Fruit fly (Drosophila melanogaster) whole organism, embryonic: Measurements from ENCODE around the gene CG32459.

Experiments
- Atf3 ChIP-seq: fragments of 200-800 bp; sonication (Bioruptor generic); optimal IDR thresholded peaks from 3 replicates; lab custom pipeline; 2016; ENCODE audit warnings: missing biosample characterization, missing genetic modification characterization
- CG10209 ChIP-seq: fragments of 200-800 bp; sonication (Bioruptor generic); optimal IDR thresholded peaks from 3 replicates; lab custom pipeline; 2017; ENCODE audit warnings: missing biosample characterization, mild to moderate bottlenecking, missing genetic modification characterization, missing genetic modification reagents
- CG1024 ChIP-seq: fragments of 200-800 bp; sonication (Bioruptor generic); IDR thresholded peaks from 2 replicates; pipeline ENCODE4 v1.3.6; 2022; ENCODE audit warnings: missing biosample characterization, missing genetic modification characterization
- CG11247 ChIP-seq: fragments of 200-800 bp; sonication (Bioruptor generic); IDR thresholded peaks from 2 replicates; pipeline ENCODE4 v1.3.6; 2022; ENCODE audit warnings: missing biosample characterization, missing genetic modification characterization
- CG13123 ChIP-seq: fragments of 200-800 bp; sonication (Bioruptor generic); optimal IDR thresholded peaks from 2 replicates; lab custom pipeline; 2016; ENCODE audit warnings: missing biosample characterization, missing genetic modification characterization
- CG13287 ChIP-seq: fragments of 200-800 bp; sonication (Bioruptor generic); IDR thresholded peaks from 2 replicates; pipeline ENCODE4 v1.3.6; 2022; ENCODE audit warnings: missing biosample characterization, missing genetic modification characterization; ENCODE audit not compliant: partially characterized antibody
- CG13296 ChIP-seq: fragments of 200-800 bp; sonication (Bioruptor generic); optimal IDR thresholded peaks from 3 replicates; lab custom pipeline; 2018; ENCODE audit warnings: missing biosample characterization, mild to moderate bottlenecking, missing genetic modification characterization
- CG13424 ChIP-seq: fragments of 200-800 bp; sonication (Bioruptor generic); optimal IDR thresholded peaks from 2 replicates; lab custom pipeline; 2019; ENCODE audit warnings: missing biosample characterization, mild to moderate bottlenecking, missing genetic modification characterization, moderate library complexity
- CG14441 ChIP-seq: fragments of 200-800 bp; sonication (Bioruptor generic); IDR thresholded peaks from 2 replicates; pipeline ENCODE4 v1.3.6; 2022; ENCODE audit warnings: missing biosample characterization, missing genetic modification characterization
- CG18011 ChIP-seq: fragments of 200-800 bp; sonication (Bioruptor generic); optimal IDR thresholded peaks from 2 replicates; lab custom pipeline; 2017; ENCODE audit warnings: missing biosample characterization, missing genetic modification characterization, mild to moderate bottlenecking, moderate library complexity, missing genotype
- CG18764 ChIP-seq: fragments of 200-800 bp; sonication (Bioruptor generic); optimal IDR thresholded peaks from 3 replicates; lab custom pipeline; 2016; ENCODE audit warnings: missing biosample characterization, missing genetic modification characterization
- CG2116 ChIP-seq: fragments of 200-800 bp; sonication (Bioruptor generic); optimal IDR thresholded peaks from 3 replicates; lab custom pipeline; 2018; ENCODE audit warnings: missing biosample characterization, mild to moderate bottlenecking, missing genetic modification characterization
- CG31224 ChIP-seq: fragments of 200-800 bp; sonication (Bioruptor generic); IDR thresholded peaks from 2 replicates; pipeline ENCODE4 v1.3.6; 2022; ENCODE audit warnings: missing biosample characterization, missing genetic modification characterization
- CG32532 ChIP-seq: fragments of 200-800 bp; sonication (Bioruptor generic); IDR thresholded peaks from 2 replicates; pipeline ENCODE4 v1.3.6; 2022; ENCODE audit warnings: missing biosample characterization, missing genetic modification characterization
- CG3995 ChIP-seq: fragments of 200-800 bp; sonication (Bioruptor generic); optimal IDR thresholded peaks from 3 replicates; lab custom pipeline; 2016; ENCODE audit warnings: missing biosample characterization, missing genetic modification characterization
- CG4360 ChIP-seq: fragments of 200-800 bp; sonication (Bioruptor generic); IDR thresholded peaks from 2 replicates; pipeline ENCODE4 v1.3.6; 2022; ENCODE audit warnings: missing biosample characterization, missing genetic modification characterization
- CHES-1-like ChIP-seq: fragments of 200-800 bp; sonication (Bioruptor generic); optimal IDR thresholded peaks from 2 replicates; lab custom pipeline; 2016; ENCODE audit warnings: missing biosample characterization, missing genetic modification characterization
- Chrac-16 ChIP-seq: fragments of 200-800 bp; sonication (Bioruptor generic); optimal IDR thresholded peaks from 3 replicates; lab custom pipeline; 2016; ENCODE audit warnings: missing biosample characterization, missing genetic modification characterization
- Dad ChIP-seq: fragments of 200-800 bp; sonication (Bioruptor generic); optimal IDR thresholded peaks from 3 replicates; lab custom pipeline; 2016; ENCODE audit warnings: missing biosample characterization, missing genetic modification characterization
- Elba2 ChIP-seq: fragments of 200-800 bp; sonication (Bioruptor generic); optimal IDR thresholded peaks from 3 replicates; lab custom pipeline; 2016; ENCODE audit warnings: missing biosample characterization, missing genetic modification characterization
- Fer1 ChIP-seq: fragments of 200-800 bp; sonication (Bioruptor generic); optimal IDR thresholded peaks from 2 replicates; lab custom pipeline; 2017; ENCODE audit warnings: missing biosample characterization, mild to moderate bottlenecking, missing genetic modification characterization
- Hand ChIP-seq: fragments of 200-800 bp; sonication (Bioruptor generic); optimal IDR thresholded peaks from 2 replicates; lab custom pipeline; 2017; ENCODE audit warnings: mild to moderate bottlenecking, missing biosample characterization, missing genetic modification reagents, missing genetic modification characterization
- HmgD ChIP-seq: fragments of 200-800 bp; sonication (Bioruptor generic); optimal IDR thresholded peaks from 3 replicates; lab custom pipeline; 2016; ENCODE audit warnings: missing biosample characterization, missing genetic modification characterization
- Hmr ChIP-seq: fragments of 200-800 bp; sonication (Bioruptor generic); optimal IDR thresholded peaks from 3 replicates; lab custom pipeline; 2017; ENCODE audit warnings: mild to moderate bottlenecking, missing biosample characterization, missing genetic modification reagents, missing genetic modification characterization
- Hr39 ChIP-seq: fragments of >200 bp; optimal IDR thresholded peaks from 2 replicates; lab custom pipeline; 2017
- Hsf ChIP-seq: fragments of 200-800 bp; sonication (Bioruptor generic); optimal IDR thresholded peaks from 3 replicates; lab custom pipeline; 2016; ENCODE audit warnings: missing biosample characterization, missing genetic modification characterization
- Jarid2 ChIP-seq: fragments of 200-800 bp; sonication (Bioruptor generic); optimal IDR thresholded peaks from 3 replicates; lab custom pipeline; 2017; ENCODE audit warnings: mild to moderate bottlenecking, missing biosample characterization, missing genetic modification reagents, missing genetic modification characterization
- Lhr ChIP-seq: fragments of 200-800 bp; sonication (Bioruptor generic); optimal IDR thresholded peaks from 3 replicates; lab custom pipeline; 2017; ENCODE audit warnings: mild to moderate bottlenecking, missing biosample characterization, missing genetic modification reagents, missing genetic modification characterization
- Med ChIP-seq: fragments of 200-800 bp; sonication (Bioruptor generic); peaks from one replicate; lab custom pipeline; 2016; ENCODE audit warnings: missing biosample characterization, missing genetic modification characterization, mild to moderate bottlenecking, inconsistent platforms, moderate library complexity
- Scr ChIP-seq: fragments of 200-800 bp; sonication (Bioruptor generic); IDR thresholded peaks from 2 replicates; pipeline ENCODE4 v1.3.6; 2022; ENCODE audit warnings: missing biosample characterization, missing genetic modification characterization; ENCODE audit not compliant: partially characterized antibody
- Usf ChIP-seq: fragments of 200-800 bp; sonication (Bioruptor generic); optimal IDR thresholded peaks from 2 replicates; lab custom pipeline; 2017; ENCODE audit warnings: missing genotype, missing biosample characterization, missing genetic modification characterization
- Vsx1 ChIP-seq: fragments of 200-800 bp; sonication (Bioruptor generic); optimal IDR thresholded peaks from 2 replicates; lab custom pipeline; 2017; ENCODE audit warnings: missing biosample characterization, mild to moderate bottlenecking, missing genetic modification characterization, missing genetic modification reagents
- ash1 ChIP-seq: fragments of 200-800 bp; sonication (Bioruptor generic); optimal IDR thresholded peaks from 2 replicates; lab custom pipeline; 2018; ENCODE audit warnings: missing biosample characterization, mild to moderate bottlenecking, missing genetic modification characterization
- bab2 ChIP-seq: fragments of 200-800 bp; sonication (Bioruptor generic); optimal IDR thresholded peaks from 2 replicates; lab custom pipeline; 2016; ENCODE audit warnings: missing biosample characterization, missing genetic modification characterization
- bowl ChIP-seq: fragments of 200-800 bp; sonication (Bioruptor generic); IDR thresholded peaks from 2 replicates; pipeline ENCODE4 v1.3.6; 2022; ENCODE audit warnings: missing biosample characterization, missing genetic modification characterization
- chinmo ChIP-seq: fragments of 200-800 bp; sonication (Bioruptor generic); IDR thresholded peaks from 4 replicates; pipeline ENCODE4 v1.3.6; 2022; ENCODE audit warnings: missing biosample characterization, missing genetic modification characterization; ENCODE audit not compliant: partially characterized antibody
- emc ChIP-seq: fragments of 200-800 bp; sonication (Bioruptor generic); optimal IDR thresholded peaks from 2 replicates; lab custom pipeline; 2016; ENCODE audit warnings: missing biosample characterization, missing genetic modification characterization
- en ChIP-seq: fragments of 200-800 bp; sonication (Bioruptor generic); optimal IDR thresholded peaks from 2 replicates; lab custom pipeline; 2016; ENCODE audit warnings: missing biosample characterization, missing genetic modification characterization
- hbn ChIP-seq: fragments of 200-800 bp; sonication (Bioruptor generic); IDR thresholded peaks from 2 replicates; pipeline ENCODE4 v1.3.6; 2022; ENCODE audit warnings: missing biosample characterization, missing genetic modification characterization; ENCODE audit not compliant: partially characterized antibody
- knrl ChIP-seq: fragments of 200-800 bp; sonication (Bioruptor generic); IDR thresholded peaks from 3 replicates; pipeline ENCODE4 v1.3.6; 2022; ENCODE audit warnings: missing biosample characterization, missing genetic modification characterization; ENCODE audit not compliant: partially characterized antibody
- pho ChIP-seq: fragments of 200-800 bp; sonication (Bioruptor generic); optimal IDR thresholded peaks from 2 replicates; lab custom pipeline; 2016; ENCODE audit warnings: missing biosample characterization, missing genetic modification characterization
- pnt ChIP-seq: fragments of 200-800 bp; sonication (Bioruptor generic); optimal IDR thresholded peaks from 3 replicates; lab custom pipeline; 2016; ENCODE audit warnings: missing biosample characterization, missing genetic modification characterization
- ro ChIP-seq: fragments of 200-800 bp; sonication (Bioruptor generic); IDR thresholded peaks from 2 replicates; pipeline ENCODE4 v1.3.6; 2022; ENCODE audit warnings: missing biosample characterization, missing genetic modification characterization
- salm ChIP-seq: fragments of 200-800 bp; sonication (Bioruptor generic); optimal IDR thresholded peaks from 2 replicates; lab custom pipeline; 2018; ENCODE audit warnings: missing biosample characterization, mild to moderate bottlenecking, missing genetic modification characterization
- schlank ChIP-seq: fragments of 200-800 bp; sonication (Bioruptor generic); optimal IDR thresholded peaks from 2 replicates; lab custom pipeline; 2018; ENCODE audit warnings: missing biosample characterization, mild to moderate bottlenecking, missing genetic modification characterization
- sima ChIP-seq: fragments of 200-800 bp; sonication (Bioruptor generic); optimal IDR thresholded peaks from 2 replicates; lab custom pipeline; 2016; ENCODE audit warnings: missing biosample characterization, missing genetic modification characterization
- sna ChIP-seq: fragments of 200-800 bp; sonication (Bioruptor generic); IDR thresholded peaks from 2 replicates; pipeline ENCODE4 v1.3.6; 2022; ENCODE audit warnings: missing biosample characterization, missing genetic modification characterization; ENCODE audit not compliant: partially characterized antibody
- ssp ChIP-seq: fragments of 200-800 bp; sonication (Bioruptor generic); IDR thresholded peaks from 2 replicates; pipeline ENCODE4 v1.3.6; 2022; ENCODE audit warnings: missing biosample characterization, missing genetic modification characterization
- stwl ChIP-seq: fragments of 200-800 bp; sonication (Bioruptor generic); optimal IDR thresholded peaks from 3 replicates; lab custom pipeline; 2018; ENCODE audit warnings: missing biosample characterization, mild to moderate bottlenecking, missing genetic modification characterization, moderate library complexity
- tx ChIP-seq: fragments of 200-800 bp; sonication (Bioruptor generic); optimal IDR thresholded peaks from 2 replicates; lab custom pipeline; 2016; ENCODE audit warnings: missing biosample characterization, missing genetic modification characterization
- vfl ChIP-seq: fragments of 200-800 bp; sonication (Bioruptor generic); optimal IDR thresholded peaks from 2 replicates; lab custom pipeline; 2016; ENCODE audit warnings: missing biosample characterization, missing genetic modification characterization

Gene CG32459

dm6 chr3L:22868070-22868469 is 12.2 kb upstream of the CG32459 start, which contains the start of gene EMC4:
TSS of gene EMC4 (minus strand) at chr3L:22868243.
- TF ChIP-seq Scr (GFP tag; lab: Robert Waterston, UW), result peak; percentile 65
- no peak for TF ChIP-seq Usf (GFP tag; lab: Kevin White, UChicago)
- peak; percentile 66 for TF ChIP-seq sna (GFP tag; lab: Robert Waterston, UW)
- peak; percentile 9 for TF ChIP-seq CG10209 (GFP tag; lab: Kevin White, UChicago)
- TF ChIP-seq Hand (GFP tag; lab: Kevin White, UChicago), result no peak
- peak; percentile 7 for TF ChIP-seq CG13424 (tag; lab: Kevin White, UChicago)
- peak; percentile 90 for TF ChIP-seq stwl (tag; lab: Kevin White, UChicago)
- peak; percentile 80 for TF ChIP-seq CG13287
- TF ChIP-seq Dad (GFP tag; lab: Kevin White, UChicago), result peak; percentile 56
- peak; percentile 84 for TF ChIP-seq CG18011
- peak; percentile 73 for TF ChIP-seq vfl
- TF ChIP-seq bowl (GFP tag; lab: Robert Waterston, UW), result no peak
- no peak for TF ChIP-seq ssp (GFP tag; lab: Robert Waterston, UW)
- TF ChIP-seq tx, result peak; percentile 46
- peak; percentile 27 for TF ChIP-seq CHES-1-like
- peak; percentile 3 for TF ChIP-seq CG13123 (GFP tag; lab: Kevin White, UChicago)
- no peak for TF ChIP-seq CG14441
- peak; percentile 15; the same call in 1 of the 2 replicates for TF ChIP-seq CG11247
- peak; percentile 93 for TF ChIP-seq CG2116 (GFP tag; lab: Kevin White, UChicago)
- TF ChIP-seq Lhr (GFP tag; lab: Kevin White, UChicago), result peak; percentile 17
- no peak for TF ChIP-seq chinmo (GFP tag; lab: Robert Waterston, UW)
- peak; percentile 23; the same call in 1 of the 2 replicates for TF ChIP-seq CG32532 (GFP tag; lab: Robert Waterston, UW)
- no peak for TF ChIP-seq Atf3 (GFP tag; lab: Kevin White, UChicago)
- peak; percentile 61 for TF ChIP-seq Hsf (GFP tag; lab: Kevin White, UChicago)
- peak; percentile 29; the same call in 1 of the 2 replicates for TF ChIP-seq CG4360 (GFP tag; lab: Robert Waterston, UW)
- peak; percentile 28 for TF ChIP-seq CG13296
- peak; percentile 42; the same call in 2 of the 3 replicates for TF ChIP-seq knrl (GFP tag; lab: Robert Waterston, UW)
- TF ChIP-seq Vsx1, result no peak
- TF ChIP-seq schlank (tag; lab: Kevin White, UChicago), result no peak
- no peak for TF ChIP-seq CG31224 (GFP tag; lab: Robert Waterston, UW)
- no peak for TF ChIP-seq ash1 (GFP tag; lab: Kevin White, UChicago)
- TF ChIP-seq pnt (GFP tag; lab: Kevin White, UChicago), result no peak
- no peak for TF ChIP-seq CG3995 (GFP tag; lab: Kevin White, UChicago)
- TF ChIP-seq Med (GFP tag; lab: Kevin White, UChicago), result peak; percentile 96
- TF ChIP-seq ro (GFP tag; lab: Robert Waterston, UW), result no peak
- peak; percentile 47 for TF ChIP-seq Elba2
- TF ChIP-seq sima (GFP tag; lab: Kevin White, UChicago), result no peak
- TF ChIP-seq salm (tag; lab: Kevin White, UChicago), result no peak
- TF ChIP-seq Fer1 (GFP tag; lab: Kevin White, UChicago), result peak; percentile 72
- peak; percentile 39 for TF ChIP-seq Chrac-16
- TF ChIP-seq CG18764 (GFP tag; lab: Kevin White, UChicago), result peak; percentile 30
- peak; percentile 36 for TF ChIP-seq bab2 (GFP tag; lab: Kevin White, UChicago)
- no peak for TF ChIP-seq Jarid2
- TF ChIP-seq hbn (GFP tag; lab: Robert Waterston, UW), result peak; percentile 42; the same call in 1 of the 2 replicates
- no peak for TF ChIP-seq en (GFP tag; lab: Kevin White, UChicago)
- no peak for TF ChIP-seq Hr39 (lab: Kevin White, UChicago)
- TF ChIP-seq pho (GFP tag; lab: Kevin White, UChicago), result peak; percentile 54
- no peak for TF ChIP-seq CG1024 (GFP tag; lab: Robert Waterston, UW)
- peak; percentile 29 for TF ChIP-seq Hmr (GFP tag; lab: Kevin White, UChicago)
- TF ChIP-seq HmgD, result no peak
- TF ChIP-seq emc, result peak; percentile 23
